Fruit fly (Drosophila melanogaster) whole organism, embryonic: ENCODE data around the gene Rai1.

Experiments
- Aef1 ChIP-seq: fragments of 200-800 bp; sonication (Bioruptor generic); IDR thresholded peaks from 3 replicates; pipeline ENCODE4 v1.3.6; 2022; ENCODE audit warnings: missing biosample characterization, missing genetic modification characterization
- CG10366 ChIP-seq: fragments of 200-800 bp; sonication (Bioruptor generic); IDR thresholded peaks from 2 replicates; pipeline ENCODE4 v1.3.6; 2022; ENCODE audit warnings: missing biosample characterization, missing genetic modification characterization
- CG10959 ChIP-seq: fragments of 200-800 bp; sonication (Bioruptor generic); IDR thresholded peaks from 2 replicates; pipeline ENCODE4 v1.3.6; 2022; ENCODE audit warnings: missing biosample characterization, missing genetic modification characterization
- CG1233 ChIP-seq: fragments of 200-800 bp; sonication (Bioruptor generic); optimal IDR thresholded peaks from 4 replicates; lab custom pipeline; 2018; ENCODE audit warnings: missing biosample characterization, mild to moderate bottlenecking, missing genetic modification characterization
- CG15269 ChIP-seq: fragments of 200-800 bp; sonication (Bioruptor generic); optimal IDR thresholded peaks from 2 replicates; lab custom pipeline; 2018; ENCODE audit warnings: missing biosample characterization, mild to moderate bottlenecking, missing genetic modification characterization, moderate library complexity
- CG15601 ChIP-seq: fragments of 200-800 bp; sonication (Bioruptor generic); optimal IDR thresholded peaks from 3 replicates; lab custom pipeline; 2019; ENCODE audit warnings: missing biosample characterization, mild to moderate bottlenecking, missing genetic modification characterization, moderate library complexity
- CG15696 ChIP-seq: fragments of 200-800 bp; sonication (Bioruptor generic); optimal IDR thresholded peaks from 2 replicates; lab custom pipeline; 2019; ENCODE audit warnings: missing biosample characterization, mild to moderate bottlenecking, missing genetic modification characterization, moderate library complexity
- CG1603 ChIP-seq: fragments of 200-800 bp; sonication (Bioruptor generic); optimal IDR thresholded peaks from 2 replicates; lab custom pipeline; 2019; ENCODE audit warnings: missing biosample characterization, mild to moderate bottlenecking, missing genetic modification characterization, moderate library complexity
- CG17328 ChIP-seq: fragments of 200-800 bp; sonication (Bioruptor generic); IDR thresholded peaks from 2 replicates; pipeline ENCODE4 v1.3.6; 2022; ENCODE audit warnings: missing biosample characterization, missing genetic modification characterization
- CG2199 ChIP-seq: fragments of 200-800 bp; sonication (Bioruptor generic); IDR thresholded peaks from 3 replicates; pipeline ENCODE4 v1.3.6; 2022; ENCODE audit warnings: missing biosample characterization, missing genetic modification characterization
- CG4328 ChIP-seq: fragments of 200-800 bp; sonication (Bioruptor generic); optimal IDR thresholded peaks from 3 replicates; lab custom pipeline; 2017; ENCODE audit warnings: missing biosample characterization, missing genetic modification reagents, missing genetic modification characterization
- CG5245 ChIP-seq: fragments of 200-800 bp; sonication (Bioruptor generic); optimal IDR thresholded peaks from 3 replicates; lab custom pipeline; 2016; ENCODE audit warnings: missing biosample characterization, missing genetic modification characterization
- CG6272 ChIP-seq: fragments of 200-800 bp; sonication (Bioruptor generic); IDR thresholded peaks from 2 replicates; pipeline ENCODE4 v1.3.6; 2022; ENCODE audit warnings: missing biosample characterization, missing genetic modification characterization
- CG9727 ChIP-seq: fragments of 200-800 bp; sonication (Bioruptor generic); optimal IDR thresholded peaks from 3 replicates; lab custom pipeline; 2017; ENCODE audit warnings: missing biosample characterization, mild to moderate bottlenecking, missing genetic modification characterization
- CG9817 ChIP-seq: fragments of 200-800 bp; sonication (Bioruptor generic); optimal IDR thresholded peaks from 2 replicates; lab custom pipeline; 2018; ENCODE audit warnings: missing biosample characterization, mild to moderate bottlenecking, missing genetic modification characterization, moderate library complexity
- CTCF ChIP-seq: fragments of 200-800 bp; sonication (Bioruptor generic); optimal IDR thresholded peaks from 2 replicates; lab custom pipeline; 2017; ENCODE audit warnings: missing biosample characterization, mild to moderate bottlenecking, missing genetic modification characterization, moderate library complexity
- Dll ChIP-seq: fragments of 200-800 bp; sonication (Bioruptor generic); IDR thresholded peaks from 4 replicates; pipeline ENCODE4 v1.3.6; 2022; ENCODE audit warnings: missing biosample characterization, missing genetic modification characterization; ENCODE audit not compliant: partially characterized antibody
- Elba2 ChIP-seq: fragments of 200-800 bp; sonication (Bioruptor generic); optimal IDR thresholded peaks from 3 replicates; lab custom pipeline; 2016; ENCODE audit warnings: missing biosample characterization, missing genetic modification characterization
- Ets97D ChIP-seq: fragments of 200-800 bp; sonication (Bioruptor generic); optimal IDR thresholded peaks from 3 replicates; lab custom pipeline; 2016; ENCODE audit warnings: missing biosample characterization, missing genetic modification characterization
- Lpt ChIP-seq: fragments of >200 bp; optimal IDR thresholded peaks from 2 replicates; lab custom pipeline; 2018; ENCODE audit warnings: missing biosample characterization, missing genetic modification characterization
- MESR4 ChIP-seq: fragments of 200-800 bp; sonication (Bioruptor generic); optimal IDR thresholded peaks from 2 replicates; lab custom pipeline; 2018; ENCODE audit warnings: missing biosample characterization, mild to moderate bottlenecking, missing genetic modification characterization, moderate library complexity
- Med ChIP-seq: fragments of 200-800 bp; sonication (Bioruptor generic); peaks from one replicate; lab custom pipeline; 2016; ENCODE audit warnings: missing biosample characterization, missing genetic modification characterization, mild to moderate bottlenecking, inconsistent platforms, moderate library complexity
- Oli ChIP-seq: fragments of 200-800 bp; sonication (Bioruptor generic); optimal IDR thresholded peaks from 2 replicates; lab custom pipeline; 2018; ENCODE audit warnings: missing biosample characterization, mild to moderate bottlenecking, missing genetic modification characterization, moderate library complexity
- Pdp1 ChIP-seq, 2 experiments: fragments of 200-800 bp; sonication (Bioruptor generic); optimal IDR thresholded peaks; 3 replicates each; lab custom pipeline; 2016; ENCODE audit warnings: missing biosample characterization in 2 of 2, missing genetic modification characterization in 2 of 2, mild to moderate bottlenecking in 1 of 2, moderate library complexity in 1 of 2
- Rfx ChIP-seq: fragments of 200-800 bp; sonication (Bioruptor generic); IDR thresholded peaks from 2 replicates; pipeline ENCODE4 v1.3.6; 2022; ENCODE audit warnings: missing biosample characterization, missing genetic modification characterization
- Sox100B ChIP-seq: fragments of 200-800 bp; sonication (Bioruptor generic); optimal IDR thresholded peaks from 3 replicates; lab custom pipeline; 2018; ENCODE audit warnings: missing biosample characterization, mild to moderate bottlenecking, missing genetic modification characterization
- TFAM ChIP-seq: fragments of 200-800 bp; sonication (Bioruptor generic); optimal IDR thresholded peaks from 2 replicates; lab custom pipeline; 2017; ENCODE audit warnings: missing biosample characterization, missing genetic modification characterization, inconsistent platforms
- cg ChIP-seq: fragments of 200-800 bp; sonication (Bioruptor generic); optimal IDR thresholded peaks from 3 replicates; lab custom pipeline; 2019; ENCODE audit warnings: missing biosample characterization, mild to moderate bottlenecking, missing genetic modification characterization, moderate library complexity
- exex ChIP-seq: fragments of 200-800 bp; sonication (Bioruptor generic); optimal IDR thresholded peaks from 4 replicates; lab custom pipeline; 2018; ENCODE audit warnings: missing biosample characterization, mild to moderate bottlenecking, missing genetic modification characterization, moderate library complexity
- gem ChIP-seq: fragments of 200-800 bp; sonication (Bioruptor generic); optimal IDR thresholded peaks from 2 replicates; lab custom pipeline; 2019; ENCODE audit warnings: missing biosample characterization, mild to moderate bottlenecking, missing genetic modification characterization, moderate library complexity
- hkb ChIP-seq, 2 experiments: fragments of 200-800 bp in 1 of 2; fragments of >200 bp in 1 of 2; sonication (Bioruptor generic) in 1 of 2; IDR thresholded peaks in 1 of 2; optimal IDR thresholded peaks in 1 of 2; 2 replicates each; pipeline versions ENCODE4 v1.3.6 to Lab custom; 2017 to 2022; ENCODE audit warnings: missing biosample characterization in 1 of 2, missing genetic modification characterization in 1 of 2
- hth ChIP-seq: fragments of >200 bp; optimal IDR thresholded peaks from 2 replicates; lab custom pipeline; 2017; ENCODE audit warnings: inconsistent platforms
- insv ChIP-seq, 2 experiments: fragments of 200-800 bp; sonication (Bioruptor generic); optimal IDR thresholded peaks; 3 replicates each; lab custom pipeline; 2016 to 2018; ENCODE audit warnings: missing biosample characterization in 2 of 2, missing genetic modification characterization in 2 of 2
- inv ChIP-seq: fragments of 200-800 bp; sonication (Bioruptor generic); IDR thresholded peaks from 2 replicates; pipeline ENCODE4 v1.3.6; 2022; ENCODE audit warnings: missing biosample characterization, missing genetic modification characterization; ENCODE audit not compliant: partially characterized antibody
- jigr1 ChIP-seq: fragments of 200-800 bp; sonication (Bioruptor generic); IDR thresholded peaks from 3 replicates; pipeline ENCODE4 v1.3.6; 2022; ENCODE audit warnings: missing biosample characterization, missing genetic modification characterization
- luna ChIP-seq: fragments of 200-800 bp; sonication (Bioruptor generic); optimal IDR thresholded peaks from 2 replicates; lab custom pipeline; 2016; ENCODE audit warnings: missing biosample characterization, missing genetic modification characterization
- maf-S ChIP-seq: fragments of 200-800 bp; sonication (Bioruptor generic); optimal IDR thresholded peaks from 2 replicates; lab custom pipeline; 2016; ENCODE audit warnings: missing biosample characterization, missing genetic modification characterization
- nau ChIP-seq: fragments of 200-800 bp; sonication (Bioruptor generic); optimal IDR thresholded peaks from 3 replicates; lab custom pipeline; 2017; ENCODE audit warnings: missing biosample characterization, mild to moderate bottlenecking, missing genetic modification characterization, missing genetic modification reagents
- nom ChIP-seq: fragments of 200-800 bp; sonication (Bioruptor generic); optimal IDR thresholded peaks from 2 replicates; lab custom pipeline; 2017; ENCODE audit warnings: missing biosample characterization, missing genetic modification characterization, mild to moderate bottlenecking, moderate library complexity, missing genetic modification reagents
- pb ChIP-seq: fragments of 200-800 bp; sonication (Bioruptor generic); optimal IDR thresholded peaks from 3 replicates; lab custom pipeline; 2016; ENCODE audit warnings: missing biosample characterization, missing genetic modification characterization
- pho ChIP-seq: fragments of 200-800 bp; sonication (Bioruptor generic); optimal IDR thresholded peaks from 2 replicates; lab custom pipeline; 2016; ENCODE audit warnings: missing biosample characterization, missing genetic modification characterization
- pzg ChIP-seq: fragments of 200-800 bp; sonication (Bioruptor generic); optimal IDR thresholded peaks from 3 replicates; lab custom pipeline; 2018; ENCODE audit warnings: missing biosample characterization, mild to moderate bottlenecking, missing genetic modification characterization, moderate library complexity
- repo ChIP-seq: fragments of 200-800 bp; sonication (Bioruptor generic); optimal IDR thresholded peaks from 2 replicates; lab custom pipeline; 2016; ENCODE audit warnings: missing biosample characterization, missing genetic modification characterization
- row ChIP-seq: fragments of 200-800 bp; sonication (Bioruptor generic); IDR thresholded peaks from 3 replicates; pipeline ENCODE4 v1.3.6; 2022; ENCODE audit warnings: missing biosample characterization, missing genetic modification characterization
- shn ChIP-seq: fragments of 200-800 bp; sonication (Bioruptor generic); optimal IDR thresholded peaks from 3 replicates; lab custom pipeline; 2016; ENCODE audit warnings: missing biosample characterization, missing genetic modification characterization
- sisA ChIP-seq: fragments of 200-800 bp; sonication (Bioruptor generic); IDR thresholded peaks from 2 replicates; pipeline ENCODE4 v1.3.6; 2022; ENCODE audit warnings: missing biosample characterization, missing genetic modification characterization
- twi ChIP-seq: fragments of 200-800 bp; optimal IDR thresholded peaks from 2 replicates; lab custom pipeline; 2019; ENCODE audit warnings: missing biosample characterization, mild to moderate bottlenecking, missing genetic modification characterization, moderate library complexity
- wdn ChIP-seq: fragments of 200-800 bp; sonication (Bioruptor generic); IDR thresholded peaks from 2 replicates; pipeline ENCODE4 v1.3.6; 2022; ENCODE audit warnings: missing biosample characterization, missing genetic modification characterization
- zen ChIP-seq: fragments of 200-800 bp; sonication (Bioruptor generic); optimal IDR thresholded peaks from 3 replicates; lab custom pipeline; 2018; ENCODE audit warnings: missing biosample characterization, mild to moderate bottlenecking, missing genetic modification characterization, moderate library complexity

The Rai1 gene

DNA sequence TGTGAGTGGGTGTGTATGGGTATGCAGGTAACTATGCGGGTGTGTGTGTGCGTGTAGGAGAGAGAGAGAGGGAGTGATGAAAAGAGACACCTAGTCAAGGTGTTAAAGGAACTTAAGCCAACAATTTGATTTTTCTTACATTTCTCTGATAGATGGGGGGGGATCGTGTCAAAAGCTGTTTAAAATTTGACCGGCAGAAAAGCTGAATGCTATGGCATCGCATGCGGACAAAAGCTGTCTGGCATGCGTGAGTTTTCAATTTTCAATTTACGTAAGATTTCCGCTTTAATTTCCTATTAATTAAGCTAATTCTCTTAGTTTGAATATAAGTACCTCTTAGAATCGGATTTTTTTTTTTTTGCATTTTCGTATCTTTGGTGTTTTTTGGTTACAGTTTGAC lies 36.8 kb upstream of the Rai1 start (continued):
- TF ChIP-seq CG15696 (tag; lab: Kevin White, UChicago) (no peak), row (GFP tag; lab: Robert Waterston, UW) (peak; percentile 42; the same call in 2 of the 3 replicates), CG2199 (GFP tag; lab: Robert Waterston, UW) (peak; percentile 96), CG10366 (GFP tag; lab: Robert Waterston, UW) (peak; percentile 12; the same call in 1 of the 2 replicates), wdn (GFP tag; lab: Robert Waterston, UW) (no peak), CG1233 (GFP tag; lab: Kevin White, UChicago) (no peak), pzg (peak; percentile 32), Aef1 (peak; percentile 11; the same call in 1 of the 3 replicates), CG6272 (GFP tag; lab: Robert Waterston, UW) (no peak), Rfx (GFP tag; lab: Robert Waterston, UW) (peak; percentile 55), Dll (GFP tag; lab: Robert Waterston, UW) (no peak), CG17328 (0 out of 2 replicates have a peak, but pooled peaks have one; percentile 16), sisA (GFP tag; lab: Robert Waterston, UW) (0 out of 2 replicates have a peak, but pooled peaks have one; percentile 9), CG15269 (tag; lab: Kevin White, UChicago) (no peak), hkb (optimal IDR thresholded peaks at IDR 0.05; lab: Kevin White, UChicago) (no peak), hkb (GFP tag; IDR thresholded peaks at IDR 0.05; lab: Robert Waterston, UW) (0 out of 2 replicates have a peak, but pooled peaks have one; percentile 12), Ets97D (GFP tag; lab: Kevin White, UChicago) (peak; percentile 33)

DNA sequence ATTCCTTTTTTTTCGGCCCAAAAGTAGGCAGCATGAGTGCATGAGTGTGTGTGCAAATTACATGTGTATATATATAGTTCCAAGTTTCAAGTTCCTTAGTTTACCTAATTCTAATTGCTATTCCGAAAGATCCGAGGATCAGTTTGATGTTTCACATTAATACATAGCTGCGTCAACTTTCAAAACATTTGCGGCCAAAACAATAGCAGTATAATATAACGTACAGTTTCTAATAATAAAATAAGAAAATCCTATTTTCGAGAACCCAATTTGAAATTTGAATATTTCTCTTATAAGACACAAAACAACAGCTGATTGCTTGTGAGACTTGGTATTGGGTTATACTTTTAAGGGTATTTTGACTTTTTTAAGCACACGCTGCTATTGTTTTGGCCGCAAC lies 35.9 kb upstream of the Rai1 start:
- TF ChIP-seq hkb (optimal IDR thresholded peaks at IDR 0.05; lab: Kevin White, UChicago) (no peak), hkb (GFP tag; IDR thresholded peaks at IDR 0.05; lab: Robert Waterston, UW) (0 out of 2 replicates have a peak, but pooled peaks have one; percentile 19), MESR4 (GFP tag; lab: Kevin White, UChicago) (no peak), nom (GFP tag; lab: Kevin White, UChicago) (peak; percentile 27), CG9817 (no peak), jigr1 (GFP tag; lab: Robert Waterston, UW) (no peak), zen (peak; percentile 28), pho (GFP tag; lab: Kevin White, UChicago) (no peak), inv (GFP tag; lab: Robert Waterston, UW) (no peak), Lpt (GFP tag; lab: Kevin White, UChicago) (no peak), maf-S (GFP tag; lab: Kevin White, UChicago) (no peak), CG10959 (GFP tag; lab: Robert Waterston, UW) (no peak), shn (GFP tag; lab: Kevin White, UChicago) (no peak), cg (GFP tag; lab: Kevin White, UChicago) (peak; percentile 47), Elba2 (GFP tag; lab: Kevin White, UChicago) (peak; percentile 57), Oli (tag; lab: Kevin White, UChicago) (peak; percentile 1), CTCF (peak; percentile 41), insv (GFP tag; optimal IDR thresholded peaks at IDR 0.05; lab: Kevin White, UChicago) (peak in 1 of 2 experiments; percentile 69), gem (peak; percentile 36), Med (no peak), CG1603 (tag; lab: Kevin White, UChicago) (peak; percentile 2), luna (GFP tag; lab: Kevin White, UChicago) (no peak)

DNA sequence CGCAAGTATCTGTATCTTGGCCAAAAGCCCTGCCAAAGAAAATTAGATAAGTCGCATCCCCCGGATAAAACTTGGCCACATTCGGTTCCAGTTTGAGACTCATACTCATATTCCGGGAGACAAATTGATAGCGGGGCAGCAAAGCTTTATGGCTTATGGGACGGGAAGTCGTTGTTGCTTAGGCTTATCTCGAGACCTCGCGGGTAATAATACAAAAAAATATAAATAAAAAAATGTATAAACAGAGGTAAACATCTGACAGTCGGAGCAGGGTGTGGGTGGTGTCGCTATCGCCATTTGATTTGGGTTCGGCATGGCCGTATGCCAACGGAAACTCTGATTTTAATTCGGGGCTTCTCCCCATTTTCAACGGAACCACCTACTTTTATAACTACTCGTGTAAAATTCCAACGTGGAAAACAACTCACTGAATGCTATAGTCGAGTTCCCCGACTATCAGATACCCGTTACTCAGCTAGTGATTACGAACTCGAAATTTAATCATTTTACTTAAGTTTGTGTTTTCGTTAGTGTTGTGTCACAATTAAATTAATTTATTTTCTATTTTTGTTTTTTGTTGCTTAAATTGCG lies 34.5 kb upstream of the Rai1 start:
- TF ChIP-seq CG2199 (GFP tag; lab: Robert Waterston, UW) = 0 out of 3 replicates have a peak, but pooled peaks have one; percentile 16
- TF ChIP-seq nau (GFP tag; lab: Kevin White, UChicago) = no peak
- no peak for TF ChIP-seq CG5245 (GFP tag; lab: Kevin White, UChicago)
- TF ChIP-seq twi (tag; lab: Kevin White, UChicago) = no peak
- no peak for TF ChIP-seq CG4328 (GFP tag; lab: Kevin White, UChicago)
- no peak for TF ChIP-seq CG9727 (GFP tag; lab: Kevin White, UChicago)
- TF ChIP-seq exex (tag; lab: Kevin White, UChicago) = peak; percentile 3
- TF ChIP-seq repo (GFP tag; lab: Kevin White, UChicago) = no peak
- no peak for TF ChIP-seq Pdp1 (GFP tag; optimal IDR thresholded peaks at IDR 0.05; lab: Kevin White, UChicago)
- no peak for TF ChIP-seq pb (GFP tag; lab: Kevin White, UChicago)
- TF ChIP-seq TFAM (GFP tag; lab: Kevin White, UChicago) = no peak
- no peak for TF ChIP-seq Sox100B
- no peak for TF ChIP-seq hth (lab: Kevin White, UChicago)
- TF ChIP-seq CG15601 (tag; lab: Kevin White, UChicago) = no peak
